Worm (Caenorhabditis elegans): ENCODE measurements around the gene str-165.

DNA sequence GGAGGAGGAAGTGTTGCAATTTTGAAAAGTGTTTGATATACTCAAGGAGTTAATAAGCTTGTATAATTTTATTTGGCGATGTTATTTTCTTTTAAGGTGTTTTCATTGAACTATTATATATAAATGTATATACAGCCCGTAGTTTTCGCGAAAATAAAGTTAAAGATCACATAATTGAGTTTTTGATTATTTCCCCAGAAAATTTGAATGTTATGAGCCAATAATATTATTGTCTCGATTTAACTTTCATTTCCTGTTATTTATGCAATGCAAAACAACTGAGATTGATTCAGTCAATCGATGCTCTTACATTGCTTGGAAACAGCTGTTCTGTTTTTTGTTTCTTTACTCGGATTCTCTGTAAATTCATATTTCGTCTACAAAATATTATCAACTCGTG is 17.5 kb downstream of the str-165 start, which contains the start of gene srx-133:
- TF ChIP-seq nhr-11 (tag; optimal IDR thresholded peaks at IDR 0.05) (no peak), nhr-12 (tag; optimal IDR thresholded peaks at IDR 0.05) (no peak), C34F6.9 (tag; optimal IDR thresholded peaks at IDR 0.05) (no peak), ztf-11 (tag; optimal IDR thresholded peaks at IDR 0.05) (no peak), nhr-21 (tag; optimal IDR thresholded peaks at IDR 0.05) (no peak), mbf-1 (tag; optimal IDR thresholded peaks at IDR 0.05) (no peak)

All from whole organism, L2 larva.